Fruit fly (Drosophila melanogaster): ENCODE data around the gene NimB2.

Gene NimB2

DNA sequence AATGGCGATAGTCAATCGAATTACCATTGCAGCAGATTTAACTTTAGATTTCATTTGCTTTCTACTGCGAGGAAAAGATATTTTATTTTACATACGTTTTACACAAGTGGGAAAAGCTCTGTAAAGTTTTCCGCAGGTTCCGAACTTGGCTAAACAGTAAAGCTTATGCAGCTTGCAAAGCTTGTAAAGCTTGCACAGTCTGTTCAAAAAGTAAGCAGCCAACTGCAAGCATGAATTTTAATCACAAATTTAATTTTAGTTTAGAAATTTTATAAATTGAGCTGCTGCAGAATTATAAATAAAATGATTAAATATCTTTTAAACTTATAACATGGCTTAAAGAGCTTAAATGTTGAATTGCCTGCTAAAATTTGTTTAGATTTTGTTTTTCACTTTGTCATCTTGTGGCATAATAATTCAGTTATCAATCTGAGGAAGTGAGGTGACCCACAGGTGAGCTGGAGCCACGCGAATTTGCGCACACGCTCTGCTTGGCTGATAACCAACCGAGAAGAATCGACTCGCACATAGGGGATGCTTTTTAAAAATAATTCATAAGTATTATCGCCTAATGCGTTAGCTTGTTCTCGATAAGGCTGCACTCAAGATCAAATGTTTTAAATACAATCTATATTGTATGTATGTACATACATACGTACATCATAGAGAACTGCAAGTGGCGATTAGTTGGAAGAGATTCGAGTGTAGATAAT lies 44.9 kb upstream of the NimB2 start (continued):
- TF ChIP-seq CG13624 (GFP tag; optimal IDR thresholded peaks at IDR 0.05) (peak; percentile 17), h (optimal IDR thresholded peaks at IDR 0.05) (no peak), Dfd (GFP tag; optimal IDR thresholded peaks at IDR 0.05) (no peak), CG9797 (GFP tag; optimal IDR thresholded peaks at IDR 0.05) (no peak), Ssrp (tag; optimal IDR thresholded peaks at IDR 0.05) (no peak), pb (GFP tag; optimal IDR thresholded peaks at IDR 0.05) (no peak), schlank (tag; optimal IDR thresholded peaks at IDR 0.05) (no peak), Neu2 (GFP tag; optimal IDR thresholded peaks at IDR 0.05; ENCODE audit: borderline replicate concordance) (no peak), dimm (GFP tag; IDR thresholded peaks at IDR 0.05) (no peak), Dad (GFP tag; optimal IDR thresholded peaks at IDR 0.05) (no peak), CG14667 (GFP tag; IDR thresholded peaks at IDR 0.05) (no peak), CG34224 (GFP tag; IDR thresholded peaks at IDR 0.05; ENCODE audit: partially characterized antibody) (no peak; the same call in 2 of the 3 replicates), pros (GFP tag; optimal IDR thresholded peaks at IDR 0.05) (no peak), Elba2 (GFP tag; optimal IDR thresholded peaks at IDR 0.05) (no peak), ham (GFP tag; IDR thresholded peaks at IDR 0.05) (no peak), lmd (GFP tag; IDR thresholded peaks at IDR 0.05) (peak; percentile 64; the same call in 1 of the 2 replicates), H15 (GFP tag; IDR thresholded peaks at IDR 0.05) (no peak), CG9817 (tag; optimal IDR thresholded peaks at IDR 0.05) (no peak), Vsx1 (GFP tag; optimal IDR thresholded peaks at IDR 0.05) (no peak), CG12744 (GFP tag; optimal IDR thresholded peaks at IDR 0.05) (no peak), Dbx (GFP tag; IDR thresholded peaks at IDR 0.05) (peak; percentile 71; the same call in 2 of the 3 replicates), Adf1 (GFP tag; IDR thresholded peaks at IDR 0.05) (peak; percentile 58; the same call in 1 of the 2 replicates), CG16863 (GFP tag; optimal IDR thresholded peaks at IDR 0.05) (no peak), CG32532 (GFP tag; IDR thresholded peaks at IDR 0.05) (peak; percentile 80), CG4424 (GFP tag; optimal IDR thresholded peaks at IDR 0.05) (peak; percentile 40), Ptx1 (GFP tag; IDR thresholded peaks at IDR 0.05) (peak; percentile 75), CG13424 (tag; optimal IDR thresholded peaks at IDR 0.05) (no peak), CG2129 (GFP tag; IDR thresholded peaks at IDR 0.05; ENCODE audit: partially characterized antibody) (no peak), pan (optimal IDR thresholded peaks at IDR 0.05) (no peak), pan (GFP tag; optimal IDR thresholded peaks at IDR 0.05 in 1 of 2, IDR thresholded peaks at IDR 0.05 in 1 of 2) (no peak), trem (tag; optimal IDR thresholded peaks at IDR 0.05) (no peak), knrl (GFP tag; IDR thresholded peaks at IDR 0.05; ENCODE audit: partially characterized antibody) (peak; percentile 36; the same call in 1 of the 3 replicates), Taf1 (GFP tag; IDR thresholded peaks at IDR 0.05) (no peak), sc (optimal IDR thresholded peaks at IDR 0.05) (no peak), sc (GFP tag; optimal IDR thresholded peaks at IDR 0.05) (no peak), CG1024 (GFP tag; IDR thresholded peaks at IDR 0.05) (no peak), run (tag; optimal IDR thresholded peaks at IDR 0.05) (no peak), CG3838 (GFP tag; optimal IDR thresholded peaks at IDR 0.05) (no peak), vfl (GFP tag; optimal IDR thresholded peaks at IDR 0.05) (no peak), CG15514 (GFP tag; optimal IDR thresholded peaks at IDR 0.05) (no peak), gsb (GFP tag; IDR thresholded peaks at IDR 0.05) (no peak), CG6254 (GFP tag; optimal IDR thresholded peaks at IDR 0.05) (no peak), CG14014 (GFP tag; IDR thresholded peaks at IDR 0.05) (0 out of 2 replicates have a peak, but pooled peaks have one; percentile 59), MBD-R2 (GFP tag; IDR thresholded peaks at IDR 0.05) (no peak), salm (tag; optimal IDR thresholded peaks at IDR 0.05) (no peak), Ravus (GFP tag; IDR thresholded peaks at IDR 0.05) (no peak), Opbp (GFP tag; IDR thresholded peaks at IDR 0.05; ENCODE audit: partially characterized antibody) (peak; percentile 71; the same call in 2 of the 3 replicates), Hey (tag; optimal IDR thresholded peaks at IDR 0.05) (no peak), chn (GFP tag; optimal IDR thresholded peaks at IDR 0.05) (no peak), kni (GFP tag; optimal IDR thresholded peaks at IDR 0.05) (no peak), Eip74EF (GFP tag; optimal IDR thresholded peaks at IDR 0.05) (no peak)
